Worm (Caenorhabditis elegans): ENCODE results near the gene T11F9.1.
A peak's percentile ranks its signal among the peaks of the same experiment; 100 is the strongest.

- TF ChIP-seq rnt-1 (tag; optimal IDR thresholded peaks at IDR 0.05) = peak; percentile 20
- no peak for TF ChIP-seq nhr-76 (tag; optimal IDR thresholded peaks at IDR 0.05)
- no peak for TF ChIP-seq ztf-11 (tag; optimal IDR thresholded peaks at IDR 0.05)
- TF ChIP-seq fos-1 (tag; optimal IDR thresholded peaks at IDR 0.05) = no peak
- TF ChIP-seq sptf-1 (tag; optimal IDR thresholded peaks at IDR 0.05) = no peak
- no peak for TF ChIP-seq unc-98 (GFP tag; IDR thresholded peaks at IDR 0.05)
- TF ChIP-seq fkh-8 (tag; optimal IDR thresholded peaks at IDR 0.05) = no peak
Observed at ce11 chrV:11490382-11490781, 31.0 kb downstream of the T11F9.1 start, which contains the start of gene dhs-19.

All from whole organism, L1 larva.